Worm (Caenorhabditis elegans) whole organism, young adult: ENCODE data around the gene C08B6.14.

Experiments
- C06A6.2 ChIP-seq: fragments of 200-800 bp; sonication (Bioruptor generic); conservative IDR thresholded peaks from 2 replicates; pipeline ENCODE4 v1.3.6; 2022; ENCODE audit warnings: missing genetic modification characterization, missing compliant biosample characterization
- D2030.7 ChIP-seq: fragments of 200-800 bp; sonication (Bioruptor generic); IDR thresholded peaks from 2 replicates; pipeline ENCODE4 v1.3.6; 2022; ENCODE audit warnings: missing genetic modification reagents, missing genetic modification characterization, missing compliant biosample characterization
- F10E7.11 ChIP-seq: sonication (generic microtip); optimal IDR thresholded peaks from 2 replicates; lab custom pipeline; 2017; ENCODE audit warnings: mild to moderate bottlenecking, missing genetic modification characterization, moderate library complexity, missing compliant biosample characterization
- F23B12.7 ChIP-seq: sonication (generic microtip); optimal IDR thresholded peaks from 2 replicates; lab custom pipeline; 2017; ENCODE audit warnings: missing genetic modification characterization, mild to moderate bottlenecking, missing compliant biosample characterization, antibody characterized with exemption, moderate library complexity; ENCODE audit not compliant: insufficient read depth
- F37B4.10 ChIP-seq: fragments of 200-800 bp; sonication (Bioruptor generic); IDR thresholded peaks from 2 replicates; pipeline ENCODE4 v1.3.6; 2022; ENCODE audit warnings: missing genetic modification characterization, missing compliant biosample characterization
- F52B5.7 ChIP-seq: sonication (generic microtip); optimal IDR thresholded peaks from 2 replicates; lab custom pipeline; 2016; ENCODE audit warnings: mild to moderate bottlenecking, missing genetic modification characterization, missing compliant biosample characterization
- K12H6.12 ChIP-seq: fragments of 200-800 bp; sonication (Bioruptor generic); optimal IDR thresholded peaks from 2 replicates; lab custom pipeline; 2018; ENCODE audit warnings: mild to moderate bottlenecking, missing genetic modification characterization, missing compliant biosample characterization
- Y56A3A.18 ChIP-seq: fragments of 200-800 bp; sonication (Bioruptor generic); IDR thresholded peaks from 2 replicates; pipeline ENCODE4 v1.3.6; 2022; ENCODE audit warnings: missing genetic modification reagents, missing genetic modification characterization, missing compliant biosample characterization
- Y67H2A.10 ChIP-seq: fragments of 200-800 bp; sonication (Bioruptor generic); conservative IDR thresholded peaks from 2 replicates; pipeline ENCODE4 v1.3.6; 2022; ENCODE audit warnings: missing genetic modification reagents, missing genetic modification characterization, missing compliant biosample characterization
- Y95B8A.8 ChIP-seq: fragments of 200-800 bp; sonication (Bioruptor generic); IDR thresholded peaks from 2 replicates; pipeline ENCODE4 v1.3.6; 2022; ENCODE audit warnings: missing genetic modification reagents, missing genetic modification characterization, missing compliant biosample characterization
- akir-1 ChIP-seq: fragments of 200-800 bp; sonication (Bioruptor generic); optimal IDR thresholded peaks from 2 replicates; lab custom pipeline; 2018; ENCODE audit warnings: mild to moderate bottlenecking, missing genetic modification characterization, moderate library complexity, missing compliant biosample characterization
- aptf-2 ChIP-seq: fragments of 200-800 bp; sonication (Bioruptor generic); conservative IDR thresholded peaks from 2 replicates; pipeline ENCODE4 v1.3.6; 2022; ENCODE audit warnings: missing genetic modification reagents, missing genetic modification characterization, missing compliant biosample characterization
- athp-1 ChIP-seq: sonication (generic microtip); optimal IDR thresholded peaks from 2 replicates; lab custom pipeline; 2017; ENCODE audit warnings: mild to moderate bottlenecking, missing genetic modification characterization, missing compliant biosample characterization
- attf-6 ChIP-seq: fragments of 200-800 bp; sonication (Bioruptor generic); IDR thresholded peaks from 2 replicates; pipeline ENCODE4 v1.3.6; 2022; ENCODE audit warnings: missing genetic modification reagents, missing genetic modification characterization, missing compliant biosample characterization
- ceh-100 ChIP-seq: fragments of 200-800 bp; sonication (Bioruptor generic); IDR thresholded peaks from 2 replicates; pipeline ENCODE4 v1.3.6; 2022; ENCODE audit warnings: missing genetic modification reagents, missing genetic modification characterization, missing compliant biosample characterization
- ceh-27 ChIP-seq: fragments of 200-800 bp; sonication (Bioruptor generic); optimal IDR thresholded peaks from 2 replicates; lab custom pipeline; 2018; ENCODE audit warnings: mild to moderate bottlenecking, missing genetic modification characterization, moderate library complexity, missing compliant biosample characterization
- ceh-79 ChIP-seq: sonication (generic microtip); optimal IDR thresholded peaks from 2 replicates; lab custom pipeline; 2017; ENCODE audit warnings: mild to moderate bottlenecking, missing genetic modification characterization, missing compliant biosample characterization
- dpff-1 ChIP-seq: sonication (generic microtip); optimal IDR thresholded peaks from 2 replicates; lab custom pipeline; 2017; ENCODE audit warnings: mild to moderate bottlenecking, missing genetic modification characterization, missing compliant biosample characterization
- dpl-1 ChIP-seq: fragments of 150-350 bp; optimal IDR thresholded peaks from 2 replicates; lab custom pipeline; 2014; ENCODE audit warnings: missing biosample characterization, missing genetic modification reagents, missing genetic modification characterization
- egl-44 ChIP-seq: fragments of 200-800 bp; sonication (Bioruptor generic); IDR thresholded peaks from 2 replicates; pipeline ENCODE4 v1.3.6; 2022; ENCODE audit warnings: missing genetic modification reagents, missing genetic modification characterization, missing compliant biosample characterization
- egrh-3 ChIP-seq: fragments of 200-800 bp; sonication (Bioruptor generic); IDR thresholded peaks from 2 replicates; pipeline ENCODE4 v1.3.6; 2022; ENCODE audit warnings: missing genetic modification reagents, missing genetic modification characterization, missing compliant biosample characterization
- him-1 ChIP-seq: sonication (generic microtip); optimal IDR thresholded peaks from 2 replicates; lab custom pipeline; 2016; ENCODE audit warnings: missing genotype, missing genetic modification reagents, missing genetic modification characterization, missing compliant biosample characterization
- lin-26 ChIP-seq: fragments of 200-800 bp; sonication (Bioruptor generic); IDR thresholded peaks from 2 replicates; pipeline ENCODE4 v1.3.6; 2022; ENCODE audit warnings: missing genetic modification reagents, missing genetic modification characterization, missing compliant biosample characterization
- lin-54 ChIP-seq: fragments of 200-800 bp; sonication (Bioruptor generic); optimal IDR thresholded peaks from 2 replicates; lab custom pipeline; 2018; ENCODE audit warnings: mild to moderate bottlenecking, missing genetic modification characterization, missing compliant biosample characterization
- madf-10 ChIP-seq: sonication (generic microtip); optimal IDR thresholded peaks from 2 replicates; lab custom pipeline; 2016; ENCODE audit warnings: mild to moderate bottlenecking, missing genetic modification characterization, missing compliant biosample characterization
- madf-8 ChIP-seq: fragments of 200-800 bp; sonication (Bioruptor generic); conservative IDR thresholded peaks from 2 replicates; pipeline ENCODE4 v1.3.6; 2022; ENCODE audit warnings: missing genetic modification reagents, missing genetic modification characterization, missing compliant biosample characterization
- mel-28 ChIP-seq: sonication (generic microtip); optimal IDR thresholded peaks from 2 replicates; lab custom pipeline; 2016; ENCODE audit warnings: borderline replicate concordance, mild to moderate bottlenecking, missing genetic modification characterization, missing compliant biosample characterization
- mes-4 ChIP-seq: sonication (generic microtip); optimal IDR thresholded peaks from 2 replicates; lab custom pipeline; 2016; ENCODE audit warnings: missing genotype, missing genetic modification characterization, missing compliant biosample characterization
- nfya-1 ChIP-seq: sonication (generic microtip); optimal IDR thresholded peaks from 2 replicates; lab custom pipeline; 2017; ENCODE audit warnings: antibody characterized with exemption, missing compliant biosample characterization, missing genetic modification characterization, borderline replicate concordance; ENCODE audit not compliant: insufficient read depth
- nfya-2 ChIP-seq: fragments of 200-800 bp; sonication (Bioruptor generic); IDR thresholded peaks from 2 replicates; pipeline ENCODE4 v1.3.6; 2022; ENCODE audit warnings: missing genetic modification reagents, missing genetic modification characterization, missing compliant biosample characterization
- nhr-179 ChIP-seq: sonication (generic microtip); optimal IDR thresholded peaks from 2 replicates; lab custom pipeline; 2016; ENCODE audit warnings: mild to moderate bottlenecking, missing genetic modification characterization, missing compliant biosample characterization
- nhr-80 ChIP-seq: sonication (generic microtip); optimal IDR thresholded peaks from 2 replicates; lab custom pipeline; 2016; ENCODE audit warnings: missing genetic modification characterization, missing compliant biosample characterization
- pha-4 ChIP-seq: fragments of 150-350 bp; sonication (generic microtip); optimal IDR thresholded peaks from 2 replicates; lab custom pipeline; 2014; ENCODE audit warnings: missing biosample characterization, missing genetic modification reagents, missing genetic modification characterization
- sdz-38 ChIP-seq: sonication (generic microtip); optimal IDR thresholded peaks from 2 replicates; lab custom pipeline; 2016; ENCODE audit warnings: missing genotype, missing genetic modification characterization, missing compliant biosample characterization
- sea-2 ChIP-seq: fragments of 200-800 bp; sonication (Bioruptor generic); IDR thresholded peaks from 2 replicates; pipeline ENCODE4 v1.3.6; 2022; ENCODE audit warnings: missing genetic modification characterization, missing compliant biosample characterization
- snpc-1.1 ChIP-seq: sonication (generic microtip); optimal IDR thresholded peaks from 2 replicates; lab custom pipeline; 2017; ENCODE audit warnings: missing genetic modification characterization, mild to moderate bottlenecking, missing compliant biosample characterization, antibody characterized with exemption, moderate library complexity, missing genotype, missing genetic modification reagents; ENCODE audit not compliant: insufficient read depth
- snpc-4 ChIP-seq, 5 experiments: fragments of 150-350 bp in 1 of 5; sonication (generic microtip) in 4 of 5; optimal IDR thresholded peaks; 2 replicates each; lab custom pipeline; 2014 to 2018; ENCODE audit warnings: missing genetic modification characterization in 5 of 5, missing biosample characterization in 3 of 5, antibody characterized with exemption in 2 of 5, mild to moderate bottlenecking in 2 of 5, missing compliant biosample characterization in 2 of 5, missing genotype in 2 of 5, moderate library complexity in 2 of 5, missing genetic modification reagents in 1 of 5
- tbx-9 ChIP-seq: sonication (generic microtip); optimal IDR thresholded peaks from 2 replicates; lab custom pipeline; 2016; ENCODE audit warnings: borderline replicate concordance, missing genetic modification characterization, inconsistent platforms, missing compliant biosample characterization
- unc-130 ChIP-seq: sonication (generic microtip); optimal IDR thresholded peaks from 2 replicates; lab custom pipeline; 2016; ENCODE audit warnings: missing genetic modification reagents, missing genetic modification characterization, missing compliant biosample characterization
- zfh-2 ChIP-seq: fragments of 200-800 bp; sonication (Bioruptor generic); conservative IDR thresholded peaks from 2 replicates; pipeline ENCODE4 v1.3.6; 2022; ENCODE audit warnings: missing genetic modification reagents, missing genetic modification characterization, missing compliant biosample characterization
- ztf-22 ChIP-seq: fragments of 200-800 bp; sonication (Bioruptor generic); optimal IDR thresholded peaks from 2 replicates; lab custom pipeline; 2018; ENCODE audit warnings: mild to moderate bottlenecking, missing genetic modification characterization, moderate library complexity, missing compliant biosample characterization
- ztf-25 ChIP-seq: fragments of 200-800 bp; sonication (Bioruptor generic); IDR thresholded peaks from 2 replicates; pipeline ENCODE4 v1.3.6; 2022; ENCODE audit warnings: missing genetic modification reagents, missing genetic modification characterization, missing compliant biosample characterization
- ztf-26 ChIP-seq: sonication (generic microtip); optimal IDR thresholded peaks from 2 replicates; lab custom pipeline; 2017; ENCODE audit warnings: missing genetic modification characterization, missing compliant biosample characterization

The C08B6.14 gene

ce11 chrV:10120898-10121297 is 19.1 kb upstream of the C08B6.14 start, which contains the start of gene srxa-18:
Gene srxa-18 (minus strand): TSS chrV:10120997.
- no peak for TF ChIP-seq K12H6.12 (tag; lab: Kevin White, UChicago)
- no peak for TF ChIP-seq ztf-25 (GFP tag; lab: Robert Waterston, UW)
- no peak for TF ChIP-seq attf-6 (GFP tag; lab: Robert Waterston, UW)
- no peak for TF ChIP-seq ztf-22 (GFP tag; lab: Kevin White, UChicago)
- TF ChIP-seq mes-4 (tag; lab: Kevin White, UChicago): no peak
- TF ChIP-seq lin-26: no peak
- TF ChIP-seq egl-44: no peak
- no peak for TF ChIP-seq him-1 (tag; lab: Kevin White, UChicago)

ce11 chrV:10117465-10117864 is 15.6 kb upstream of the C08B6.14 start, which contains the start of gene C08B6.5:
Gene C08B6.5 (plus strand): TSS chrV:10117765.
- no peak for TF ChIP-seq F23B12.7 (tag; lab: Kevin White, UChicago)

- no peak for TF ChIP-seq snpc-1.1 (tag; lab: Kevin White, UChicago)
- no peak for TF ChIP-seq F37B4.10 (GFP tag; lab: Robert Waterston, UW)
- no peak for TF ChIP-seq mel-28 (tag; lab: Kevin White, UChicago)
- no peak for TF ChIP-seq nfya-1 (tag; lab: Kevin White, UChicago)
- no peak for TF ChIP-seq dpl-1 (GFP tag; lab: Kevin White, UChicago)
- TF ChIP-seq, all 124 proteins: peak for 0
These were observed 12.5 kb upstream of the C08B6.14 start, which contains the start of gene cht-5 for ce11 chrV:10114329-10114728. Gene cht-5 (plus strand): TSS chrV:10114629.

ce11 chrV:10112187-10112586 is 10.4 kb upstream of the C08B6.14 start, which contains the start of gene C08B6.3:
Gene C08B6.3 (minus strand): TSS chrV:10112287.
- TF ChIP-seq nhr-179 (tag; lab: Kevin White, UChicago): no peak
- no peak for TF ChIP-seq lin-54 (GFP tag; lab: Kevin White, UChicago)
- no peak for TF ChIP-seq snpc-4 (GFP tag; optimal IDR thresholded peaks at IDR 0.05; lab: Kevin White, UChicago)
- TF ChIP-seq snpc-4 (tag; optimal IDR thresholded peaks at IDR 0.05; lab: Kevin White, UChicago): no peak
- no peak for TF ChIP-seq dpff-1
- no peak for TF ChIP-seq akir-1 (GFP tag; lab: Kevin White, UChicago)
- TF ChIP-seq zfh-2: no peak
- TF ChIP-seq egrh-3: no peak
- no peak for TF ChIP-seq ceh-27 (GFP tag; lab: Kevin White, UChicago)
- no peak for TF ChIP-seq aptf-2
- no peak for TF ChIP-seq tbx-9
- TF ChIP-seq sdz-38 (tag; lab: Kevin White, UChicago): no peak
- no peak for TF ChIP-seq ztf-26 (tag; lab: Kevin White, UChicago)
- no peak for TF ChIP-seq mes-4 (tag; lab: Kevin White, UChicago)
- TF ChIP-seq ceh-79: no peak
- TF ChIP-seq F52B5.7 (tag; lab: Kevin White, UChicago): no peak
- no peak for TF ChIP-seq Y67H2A.10
- TF ChIP-seq D2030.7 (GFP tag; lab: Robert Waterston, UW): no peak
- TF ChIP-seq madf-10: no peak
- no peak for TF ChIP-seq madf-8 (GFP tag; lab: Robert Waterston, UW)

ce11 chrV:10111129-10111528 is 9.3 kb upstream of the C08B6.14 start:
- TF ChIP-seq pha-4 (tag; lab: Kevin White, UChicago) (no peak), C06A6.2 (GFP tag; lab: Robert Waterston, UW) (no peak), sea-2 (GFP tag; lab: Robert Waterston, UW) (no peak), Y56A3A.18 (no peak), F23B12.7 (tag; lab: Kevin White, UChicago) (no peak), athp-1 (tag; lab: Kevin White, UChicago) (no peak), nhr-80 (tag; lab: Kevin White, UChicago) (no peak), F10E7.11 (tag; lab: Kevin White, UChicago) (no peak), nfya-1 (tag; lab: Kevin White, UChicago) (no peak), aptf-2 (no peak), ceh-100 (GFP tag; lab: Robert Waterston, UW) (no peak), Y95B8A.8 (GFP tag; lab: Robert Waterston, UW) (no peak), nfya-2 (GFP tag; lab: Robert Waterston, UW) (no peak), unc-130 (GFP tag; lab: Kevin White, UChicago) (no peak)
